Worm (Caenorhabditis elegans) whole organism, L4 larva: ENCODE data around the gene srd-19.
A peak's percentile ranks its signal among the peaks of the same experiment; 100 is the strongest.

Source experiments
- F26F4.8 ChIP-seq: fragments of 200-800 bp; sonication (Bioruptor generic); conservative IDR thresholded peaks from 2 replicates; pipeline ENCODE4 v1.3.6; 2022; ENCODE audit warnings: missing genetic modification characterization, missing compliant biosample characterization
- F37D6.2 ChIP-seq: sonication (generic microtip); optimal IDR thresholded peaks from 2 replicates; lab custom pipeline; 2016; ENCODE audit warnings: mild to moderate bottlenecking, missing genetic modification characterization, missing compliant biosample characterization
- F49E8.2 ChIP-seq: sonication (generic microtip); optimal IDR thresholded peaks from 2 replicates; lab custom pipeline; 2016; ENCODE audit warnings: missing compliant biosample characterization, mild to moderate bottlenecking, missing genetic modification characterization, borderline replicate concordance
- T26A8.4 ChIP-seq: fragments of 200-800 bp; sonication (Bioruptor generic); IDR thresholded peaks from 2 replicates; pipeline ENCODE4 v1.3.6; 2022; ENCODE audit warnings: missing genetic modification characterization, missing compliant biosample characterization
- Y105C5A.15 ChIP-seq: fragments of 200-800 bp; sonication (Bioruptor generic); IDR thresholded peaks from 2 replicates; pipeline ENCODE4 v1.3.6; 2022; ENCODE audit warnings: missing genetic modification characterization, missing compliant biosample characterization
- Y5F2A.4 ChIP-seq: fragments of 200-800 bp; sonication (Bioruptor generic); optimal IDR thresholded peaks from 2 replicates; lab custom pipeline; 2018; ENCODE audit warnings: mild to moderate bottlenecking, missing genetic modification characterization, missing compliant biosample characterization
- aha-1 ChIP-seq: fragments of 150-350 bp; peaks from one replicate; lab custom pipeline; 2014; ENCODE audit warnings: missing biosample characterization, missing genetic modification characterization
- aly-2 ChIP-seq: sonication (generic microtip); optimal IDR thresholded peaks from 2 replicates; lab custom pipeline; 2018; ENCODE audit warnings: missing biosample characterization, missing genetic modification characterization
- ama-1 ChIP-seq: fragments of 150-350 bp; optimal IDR thresholded peaks from 2 replicates; lab custom pipeline; 2014; ENCODE audit warnings: inconsistent platforms, mixed read lengths
- arid-1 ChIP-seq: fragments of 200-800 bp; sonication (Bioruptor generic); conservative IDR thresholded peaks from 2 replicates; pipeline ENCODE4 v1.3.6; 2022; ENCODE audit warnings: missing genetic modification reagents, missing genetic modification characterization, missing compliant biosample characterization
- attf-4 ChIP-seq: sonication (generic microtip); optimal IDR thresholded peaks from 3 replicates; lab custom pipeline; 2017; ENCODE audit warnings: missing biosample characterization, missing genetic modification characterization
- ceh-62 ChIP-seq: sonication (generic microtip); optimal IDR thresholded peaks from 2 replicates; lab custom pipeline; 2017; ENCODE audit warnings: missing biosample characterization, missing genetic modification characterization
- daf-16 ChIP-seq, 3 experiments: sonication (generic microtip); optimal IDR thresholded peaks; 2 replicates each; lab custom pipeline; 2016 to 2017; ENCODE audit warnings: missing genetic modification characterization in 3 of 3, missing genetic modification reagents in 3 of 3, mild to moderate bottlenecking in 2 of 3, missing compliant biosample characterization in 2 of 3, missing biosample characterization in 1 of 3, moderate library complexity in 1 of 3
- daf-19 ChIP-seq: fragments of 200-800 bp; sonication (Bioruptor generic); conservative IDR thresholded peaks from 2 replicates; pipeline ENCODE4 v1.3.6; 2022; ENCODE audit warnings: missing genetic modification characterization, missing compliant biosample characterization
- daf-8 ChIP-seq: fragments of 200-800 bp; sonication (Bioruptor generic); IDR thresholded peaks from 2 replicates; pipeline ENCODE4 v1.3.6; 2022; ENCODE audit warnings: missing genetic modification characterization, missing compliant biosample characterization
- dmd-6 ChIP-seq: fragments of 200-800 bp; sonication (Bioruptor generic); IDR thresholded peaks from 2 replicates; pipeline ENCODE4 v1.3.6; 2022; ENCODE audit warnings: missing genetic modification reagents, missing genetic modification characterization, missing compliant biosample characterization
- dmd-8 ChIP-seq: fragments of 200-800 bp; sonication (Bioruptor generic); IDR thresholded peaks from 2 replicates; pipeline ENCODE4 v1.3.6; 2022; ENCODE audit warnings: missing genetic modification characterization, missing compliant biosample characterization
- dpl-1 ChIP-seq: fragments of 150-350 bp; optimal IDR thresholded peaks from 2 replicates; lab custom pipeline; 2014; ENCODE audit warnings: missing biosample characterization, missing genetic modification reagents, missing genetic modification characterization
- duxl-1 ChIP-seq: sonication (generic microtip); optimal IDR thresholded peaks from 2 replicates; lab custom pipeline; 2016; ENCODE audit warnings: mild to moderate bottlenecking, missing genetic modification characterization, moderate library complexity, missing compliant biosample characterization; ENCODE audit not compliant: poor library complexity
- fkh-10 ChIP-seq: fragments of 150-350 bp; optimal IDR thresholded peaks from 2 replicates; lab custom pipeline; 2014; ENCODE audit warnings: missing biosample characterization, missing genetic modification reagents, missing genetic modification characterization
- hif-1 ChIP-seq, 2 experiments: sonication (generic microtip); optimal IDR thresholded peaks; 2 replicates each; lab custom pipeline; 2016 to 2017; ENCODE audit warnings: missing compliant biosample characterization in 2 of 2, missing genetic modification characterization in 2 of 2, missing genetic modification reagents in 2 of 2, missing genotype in 2 of 2, mild to moderate bottlenecking in 1 of 2
- hlh-30 ChIP-seq: sonication (generic microtip); optimal IDR thresholded peaks from 2 replicates; lab custom pipeline; 2017; ENCODE audit warnings: antibody characterized with exemption, mild to moderate bottlenecking, missing genetic modification characterization, missing compliant biosample characterization; ENCODE audit not compliant: insufficient read depth
- jun-1 ChIP-seq: fragments of 150-350 bp; optimal IDR thresholded peaks from 2 replicates; lab custom pipeline; 2014; ENCODE audit warnings: missing biosample characterization, missing genetic modification reagents, missing genetic modification characterization
- lim-7 ChIP-seq: fragments of 200-800 bp; sonication (Bioruptor generic); IDR thresholded peaks from 2 replicates; pipeline ENCODE4 v1.3.6; 2022; ENCODE audit warnings: missing genetic modification characterization, missing compliant biosample characterization
- lin-15B ChIP-seq: fragments of 150-350 bp; sonication (generic microtip); optimal IDR thresholded peaks from 3 replicates; lab custom pipeline; 2014; ENCODE audit warnings: missing biosample characterization, missing genetic modification characterization
- lin-29 ChIP-seq: fragments of 200-800 bp; sonication (Bioruptor generic); IDR thresholded peaks from 2 replicates; pipeline ENCODE4 v1.3.6; 2022; ENCODE audit warnings: missing genetic modification reagents, missing genetic modification characterization, missing compliant biosample characterization
- lin-39 ChIP-seq: fragments of 150-350 bp; optimal IDR thresholded peaks from 2 replicates; lab custom pipeline; 2014; ENCODE audit warnings: missing biosample characterization, missing genetic modification reagents, missing genetic modification characterization
- lsy-2 ChIP-seq, 2 experiments: fragments of 150-350 bp in 1 of 2; sonication (generic microtip) in 1 of 2; optimal IDR thresholded peaks; 2 replicates each; lab custom pipeline; 2014 to 2017; ENCODE audit warnings: missing biosample characterization in 2 of 2, missing genetic modification characterization in 2 of 2
- madf-5 ChIP-seq, 2 experiments: fragments of 200-800 bp; sonication (Bioruptor generic); IDR thresholded peaks; 2 replicates each; pipeline ENCODE4 v1.3.6; 2022; ENCODE audit warnings: missing compliant biosample characterization in 2 of 2, missing genetic modification characterization in 2 of 2
- madf-9 ChIP-seq: fragments of 200-800 bp; sonication (Bioruptor generic); conservative IDR thresholded peaks from 2 replicates; pipeline ENCODE4 v1.3.6; 2022; ENCODE audit warnings: missing genetic modification reagents, missing genetic modification characterization, missing compliant biosample characterization
- mep-1 ChIP-seq: fragments of 150-350 bp; sonication (generic microtip); optimal IDR thresholded peaks from 3 replicates; lab custom pipeline; 2014; ENCODE audit warnings: missing biosample characterization, missing genetic modification characterization
- mes-2 ChIP-seq: sonication (generic microtip); optimal IDR thresholded peaks from 2 replicates; lab custom pipeline; 2016; ENCODE audit warnings: missing genotype, mild to moderate bottlenecking, missing genetic modification characterization, missing compliant biosample characterization; ENCODE audit not compliant: poor library complexity, severe bottlenecking
- mxl-3 ChIP-seq: fragments of 200-800 bp; sonication (Bioruptor generic); optimal IDR thresholded peaks from 2 replicates; lab custom pipeline; 2018; ENCODE audit warnings: mild to moderate bottlenecking, missing genetic modification characterization, missing compliant biosample characterization
- nhr-10 ChIP-seq: fragments of 150-350 bp; optimal IDR thresholded peaks from 2 replicates; lab custom pipeline; 2014; ENCODE audit warnings: missing biosample characterization, missing genetic modification characterization
- nhr-11 ChIP-seq: fragments of 150-350 bp; optimal IDR thresholded peaks from 2 replicates; lab custom pipeline; 2014; ENCODE audit warnings: missing biosample characterization, missing genetic modification characterization
- nhr-111 ChIP-seq: fragments of 200-800 bp; sonication (Bioruptor generic); optimal IDR thresholded peaks from 2 replicates; lab custom pipeline; 2018; ENCODE audit warnings: mild to moderate bottlenecking, missing genetic modification characterization, missing compliant biosample characterization
- nhr-28 ChIP-seq: fragments of 150-350 bp; optimal IDR thresholded peaks from 2 replicates; lab custom pipeline; 2014; ENCODE audit warnings: missing biosample characterization, missing genetic modification characterization
- nhr-41 ChIP-seq: fragments of 200-800 bp; sonication (Bioruptor generic); IDR thresholded peaks from 2 replicates; pipeline ENCODE4 v1.3.6; 2022; ENCODE audit warnings: missing genetic modification reagents, missing genetic modification characterization, missing compliant biosample characterization
- nhr-6 ChIP-seq: fragments of 150-350 bp; optimal IDR thresholded peaks from 2 replicates; lab custom pipeline; 2014; ENCODE audit warnings: missing biosample characterization, missing genetic modification characterization
- pqm-1 ChIP-seq: sonication (generic microtip); optimal IDR thresholded peaks from 2 replicates; lab custom pipeline; 2017; ENCODE audit warnings: missing biosample characterization, missing genetic modification characterization
- set-16 ChIP-seq: fragments of 200-800 bp; sonication (Bioruptor generic); IDR thresholded peaks from 2 replicates; pipeline ENCODE4 v1.3.6; 2022; ENCODE audit warnings: missing genetic modification reagents, missing genetic modification characterization, missing compliant biosample characterization
- spr-3 ChIP-seq: fragments of 200-800 bp; sonication (Bioruptor generic); optimal IDR thresholded peaks from 2 replicates; lab custom pipeline; 2018; ENCODE audit warnings: mild to moderate bottlenecking, missing genetic modification characterization, missing compliant biosample characterization
- tra-1 ChIP-seq: fragments of 200-800 bp; sonication (Bioruptor generic); IDR thresholded peaks from 2 replicates; pipeline ENCODE4 v1.3.6; 2022; ENCODE audit warnings: missing genetic modification reagents, missing genetic modification characterization, missing compliant biosample characterization
- ztf-7 ChIP-seq: fragments of 150-350 bp; optimal IDR thresholded peaks from 2 replicates; lab custom pipeline; 2014; ENCODE audit warnings: missing biosample characterization, missing genetic modification characterization

srd-19 gene

ce11 chrV:13391378-13392258, 36.9 kb downstream of the srd-19 start, which contains the start of gene somi-1 (continued):
- no peak for TF ChIP-seq nhr-111
- peak; percentile 7 for TF ChIP-seq aha-1 (tag; lab: Kevin White, UChicago)
- TF ChIP-seq nhr-11 (tag; lab: Kevin White, UChicago): no peak
- TF ChIP-seq daf-16 (GFP tag; optimal IDR thresholded peaks at IDR 0.05; lab: Kevin White, UChicago): no peak
- TF ChIP-seq daf-16 (tag; optimal IDR thresholded peaks at IDR 0.05; lab: Kevin White, UChicago): no peak
- no peak for TF ChIP-seq mep-1 (tag; lab: Kevin White, UChicago)
- TF ChIP-seq hif-1 (tag; optimal IDR thresholded peaks at IDR 0.05; lab: Kevin White, UChicago): no peak
- TF ChIP-seq nhr-41 (GFP tag; lab: Robert Waterston, UW): no peak
- TF ChIP-seq fkh-10 (GFP tag; lab: Kevin White, UChicago): peak; percentile 57
- TF ChIP-seq daf-19 (GFP tag; lab: Robert Waterston, UW): no peak
- no peak for TF ChIP-seq dmd-8 (GFP tag; lab: Robert Waterston, UW)
- no peak for TF ChIP-seq aly-2 (tag; lab: Kevin White, UChicago)
- no peak for TF ChIP-seq lin-15B (tag; lab: Kevin White, UChicago)
- no peak for TF ChIP-seq Y5F2A.4 (GFP tag; lab: Kevin White, UChicago)
- TF ChIP-seq F49E8.2: no peak
- no peak for TF ChIP-seq F26F4.8 (GFP tag; lab: Robert Waterston, UW)
- TF ChIP-seq madf-9 (GFP tag; lab: Robert Waterston, UW): no peak
- TF ChIP-seq dpl-1 (GFP tag; lab: Kevin White, UChicago): no peak
- no peak for TF ChIP-seq madf-5 (GFP tag; IDR thresholded peaks at IDR 0.05; lab: Robert Waterston, UW)
- no peak for TF ChIP-seq T26A8.4 (GFP tag; lab: Robert Waterston, UW)
- no peak for TF ChIP-seq ceh-62 (tag; lab: Kevin White, UChicago)
- TF ChIP-seq, all 104 proteins: peak for 8

- TF ChIP-seq nhr-10 (tag; lab: Kevin White, UChicago) (no peak), pqm-1 (tag; lab: Kevin White, UChicago) (no peak), attf-4 (tag; lab: Kevin White, UChicago) (no peak), daf-8 (no peak), spr-3 (GFP tag; lab: Kevin White, UChicago) (no peak), tra-1 (GFP tag; lab: Robert Waterston, UW) (no peak), dmd-6 (no peak), nhr-28 (tag; lab: Kevin White, UChicago) (peak; percentile 27), F37D6.2 (tag; lab: Kevin White, UChicago) (no peak), mxl-3 (GFP tag; lab: Kevin White, UChicago) (peak; percentile 20), hlh-30 (tag; lab: Kevin White, UChicago) (peak; percentile 21), ama-1 (lab: Kevin White, UChicago) (no peak), lin-29 (GFP tag; lab: Robert Waterston, UW) (no peak), mes-2 (tag; lab: Kevin White, UChicago) (no peak), lin-39 (tag; lab: Kevin White, UChicago) (no peak), Y105C5A.15 (GFP tag; lab: Robert Waterston, UW) (no peak), lim-7 (GFP tag; lab: Robert Waterston, UW) (no peak; the same call in 1 of the 2 replicates), nhr-6 (tag; lab: Kevin White, UChicago) (no peak), aly-2 (tag; lab: Kevin White, UChicago) (no peak), aha-1 (tag; lab: Kevin White, UChicago) (no peak), lsy-2 (tag; optimal IDR thresholded peaks at IDR 0.05; lab: Kevin White, UChicago) (peak in 1 of 2 experiments; percentile 11), ztf-7 (no peak), duxl-1 (tag; lab: Kevin White, UChicago) (no peak), arid-1 (GFP tag; lab: Robert Waterston, UW) (no peak), dmd-8 (GFP tag; lab: Robert Waterston, UW) (0 out of 2 replicates have a peak, but pooled peaks have one; percentile 46), set-16 (GFP tag; lab: Robert Waterston, UW) (no peak), jun-1 (tag; lab: Kevin White, UChicago) (no peak), ceh-62 (tag; lab: Kevin White, UChicago) (no peak)
These were observed 37.6 kb downstream of the srd-19 start for ce11 chrV:13390936-13391335.
